Fruit fly (Drosophila melanogaster): ENCODE data around the gene FoxP.

FoxP gene

dm6 chr3R:9771519-9771972 lies 40.9 kb upstream of the FoxP start, which contains the start of gene CG9471 (continued):
- TF ChIP-seq CG17912 (GFP tag; optimal IDR thresholded peaks at IDR 0.05) = peak; percentile 77
- no peak for TF ChIP-seq h (optimal IDR thresholded peaks at IDR 0.05)
- peak; percentile 92 for TF ChIP-seq nmo (GFP tag; optimal IDR thresholded peaks at IDR 0.05)
- TF ChIP-seq MESR4 (GFP tag; optimal IDR thresholded peaks at IDR 0.05) = peak; percentile 26
- peak; percentile 65 for TF ChIP-seq CG4282 (GFP tag; optimal IDR thresholded peaks at IDR 0.05)
- peak; percentile 92 for TF ChIP-seq tgo (GFP tag; IDR thresholded peaks at IDR 0.05)
- TF ChIP-seq zfh2 (GFP tag; optimal IDR thresholded peaks at IDR 0.05) = peak; percentile 85
- peak; percentile 81 for TF ChIP-seq Asciz (GFP tag; optimal IDR thresholded peaks at IDR 0.05)
- peak; percentile 83 for TF ChIP-seq CG10462 (GFP tag; optimal IDR thresholded peaks at IDR 0.05)
- TF ChIP-seq inv (GFP tag; IDR thresholded peaks at IDR 0.05; ENCODE audit: partially characterized antibody) = no peak
- peak; percentile 96 for TF ChIP-seq lbe (GFP tag; optimal IDR thresholded peaks at IDR 0.05)
- TF ChIP-seq da (GFP tag; optimal IDR thresholded peaks at IDR 0.05) = peak; percentile 61
- TF ChIP-seq ems (GFP tag; optimal IDR thresholded peaks at IDR 0.05) = peak; percentile 85
- peak; percentile 84 for TF ChIP-seq CG11696 (GFP tag; IDR thresholded peaks at IDR 0.05)
- TF ChIP-seq Blimp-1 (GFP tag; optimal IDR thresholded peaks at IDR 0.05) = peak; percentile 89
- peak; percentile 80 for TF ChIP-seq sqz (GFP tag; optimal IDR thresholded peaks at IDR 0.05)
- peak; percentile 87 for TF ChIP-seq al (GFP tag; IDR thresholded peaks at IDR 0.05)
- peak; percentile 68 for TF ChIP-seq CG8281 (tag; optimal IDR thresholded peaks at IDR 0.05)
- TF ChIP-seq bcd (GFP tag; optimal IDR thresholded peaks at IDR 0.05) = peak; percentile 87
- TF ChIP-seq CG7745 (tag; optimal IDR thresholded peaks at IDR 0.05) = peak; percentile 58
- TF ChIP-seq pb (GFP tag; optimal IDR thresholded peaks at IDR 0.05) = peak; percentile 73
- TF ChIP-seq Ada2b (GFP tag; IDR thresholded peaks at IDR 0.05) = peak; percentile 93
- TF ChIP-seq zfh1 (GFP tag; IDR thresholded peaks at IDR 0.05) = peak; percentile 90
- TF ChIP-seq CG17328 (GFP tag; IDR thresholded peaks at IDR 0.05) = peak; percentile 91
- peak; percentile 94 for TF ChIP-seq Atf6 (GFP tag; IDR thresholded peaks at IDR 0.05)
- peak; percentile 90 for TF ChIP-seq CG7556 (GFP tag; optimal IDR thresholded peaks at IDR 0.05)
- peak; percentile 93 for TF ChIP-seq Meics (GFP tag; optimal IDR thresholded peaks at IDR 0.05)
- no peak for TF ChIP-seq Doc3 (GFP tag; IDR thresholded peaks at IDR 0.05; ENCODE audit: partially characterized antibody)
- TF ChIP-seq CG15601 (tag; optimal IDR thresholded peaks at IDR 0.05) = peak; percentile 87
- TF ChIP-seq Lpt (GFP tag; optimal IDR thresholded peaks at IDR 0.05) = no peak
- TF ChIP-seq ken (GFP tag; IDR thresholded peaks at IDR 0.05) = peak; percentile 77
- peak; percentile 91 for TF ChIP-seq NfI (GFP tag; optimal IDR thresholded peaks at IDR 0.05)
- TF ChIP-seq sc (optimal IDR thresholded peaks at IDR 0.05) = no peak
- peak; percentile 78 for TF ChIP-seq sc (GFP tag; optimal IDR thresholded peaks at IDR 0.05)
- TF ChIP-seq pum (GFP tag; optimal IDR thresholded peaks at IDR 0.05) = peak; percentile 88
- TF ChIP-seq Mad (GFP tag; optimal IDR thresholded peaks at IDR 0.05) = peak; percentile 68
- peak; percentile 87 for TF ChIP-seq nau (GFP tag; optimal IDR thresholded peaks at IDR 0.05)
- TF ChIP-seq sob (GFP tag; IDR thresholded peaks at IDR 0.05) = peak; percentile 94
- TF ChIP-seq Side (GFP tag; optimal IDR thresholded peaks at IDR 0.05) = peak; percentile 88
- peak; percentile 93 for TF ChIP-seq sisA (GFP tag; IDR thresholded peaks at IDR 0.05)
- peak; percentile 92 for TF ChIP-seq CG12769 (tag; optimal IDR thresholded peaks at IDR 0.05)
- peak; percentile 86 for TF ChIP-seq maf-S (GFP tag; optimal IDR thresholded peaks at IDR 0.05)
- no peak for TF ChIP-seq lov (optimal IDR thresholded peaks at IDR 0.05)
- peak; percentile 87 for TF ChIP-seq lov (GFP tag; IDR thresholded peaks at IDR 0.05)
- no peak for TF ChIP-seq CG15479 (GFP tag; optimal IDR thresholded peaks at IDR 0.05)
- peak; percentile 89 for TF ChIP-seq slp2 (GFP tag; optimal IDR thresholded peaks at IDR 0.05)
- peak; percentile 96 for TF ChIP-seq Med (GFP tag)
- peak; percentile 69 for TF ChIP-seq CG2116 (GFP tag; optimal IDR thresholded peaks at IDR 0.05)
- TF ChIP-seq Fer1 (GFP tag; optimal IDR thresholded peaks at IDR 0.05) = peak; percentile 94
- TF ChIP-seq CG1529 (GFP tag; optimal IDR thresholded peaks at IDR 0.05) = peak; percentile 80
- peak; percentile 96 for TF ChIP-seq Ptx1 (GFP tag; IDR thresholded peaks at IDR 0.05)
- TF ChIP-seq ro (GFP tag; IDR thresholded peaks at IDR 0.05) = peak; percentile 74
